Fruit fly (Drosophila melanogaster) ovary, adult (tissue): ENCODE measurements around the gene Muc26B.

Experiments
- CG17801 ChIP-seq: fragments of 200-800 bp; optimal IDR thresholded peaks from 2 replicates; lab custom pipeline; 2019; ENCODE audit warnings: missing biosample characterization, mild to moderate bottlenecking, missing genetic modification characterization, moderate library complexity; ENCODE audit not compliant: partially characterized antibody

Gene Muc26B

DNA sequence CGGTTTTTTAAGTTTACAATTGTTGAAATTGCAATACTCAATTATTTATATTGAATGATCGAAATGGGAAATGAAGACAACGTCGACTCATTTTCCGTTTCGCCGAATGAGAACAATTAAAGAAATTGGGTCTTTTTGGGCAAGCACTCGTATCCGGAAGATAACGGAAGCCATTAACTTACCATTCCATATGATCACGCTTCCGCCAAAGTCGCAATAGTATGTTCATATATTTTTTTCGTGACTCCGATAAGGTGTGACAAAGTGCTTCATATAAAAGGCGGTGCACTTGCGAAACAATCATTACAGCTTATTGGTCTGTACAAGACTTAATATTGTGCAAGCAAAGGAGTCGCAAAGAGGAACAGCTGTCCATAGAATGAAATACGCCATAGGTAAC is at the start of gene Muc26B:
Muc26B (plus strand) TSS at position 301 of the 400 bp plus-strand sequence.
- no peak for TF ChIP-seq CG17801 (GFP tag; lab: Kevin White, UChicago)

- TF ChIP-seq CG17801 (GFP tag; lab: Kevin White, UChicago): no peak
Measured at dm6 chr2L:6109313-6109847, 42.4 kb upstream of the Muc26B start.

- no peak for TF ChIP-seq CG17801 (GFP tag; lab: Kevin White, UChicago)
Measured at dm6 chr2L:6110781-6111180, 41.0 kb upstream of the Muc26B start.

dm6 chr2L:6118212-6118611 is 33.6 kb upstream of the Muc26B start, which contains the start of gene CG31642:
Gene CG31642 (plus strand): TSS chr2L:6118512.
- no peak for TF ChIP-seq CG17801 (GFP tag; lab: Kevin White, UChicago)

DNA sequence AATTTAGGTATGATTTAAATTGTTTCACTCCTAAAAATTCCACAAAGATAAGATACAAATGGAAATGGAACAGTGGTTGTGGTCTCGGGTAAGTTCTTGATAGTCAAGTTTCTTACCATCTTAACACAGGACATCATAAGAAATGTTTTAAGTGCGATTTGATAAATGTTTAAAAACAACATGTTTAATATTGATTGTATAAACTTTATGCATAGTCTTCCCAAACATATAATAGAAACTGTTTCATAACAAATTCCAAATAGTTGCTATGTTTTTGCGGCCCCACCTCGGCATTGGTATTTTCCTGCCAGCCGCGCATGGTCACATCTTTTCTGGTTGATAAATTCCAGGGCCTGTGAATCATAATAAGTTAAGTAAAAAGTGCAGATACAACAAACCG is 27.0 kb upstream of the Muc26B start, which contains the start of gene Arpc4:
Arpc4 (plus strand) TSS at position 318 of the 400 bp plus-strand sequence.
- peak; percentile 23 for TF ChIP-seq CG17801 (GFP tag; lab: Kevin White, UChicago)

DNA sequence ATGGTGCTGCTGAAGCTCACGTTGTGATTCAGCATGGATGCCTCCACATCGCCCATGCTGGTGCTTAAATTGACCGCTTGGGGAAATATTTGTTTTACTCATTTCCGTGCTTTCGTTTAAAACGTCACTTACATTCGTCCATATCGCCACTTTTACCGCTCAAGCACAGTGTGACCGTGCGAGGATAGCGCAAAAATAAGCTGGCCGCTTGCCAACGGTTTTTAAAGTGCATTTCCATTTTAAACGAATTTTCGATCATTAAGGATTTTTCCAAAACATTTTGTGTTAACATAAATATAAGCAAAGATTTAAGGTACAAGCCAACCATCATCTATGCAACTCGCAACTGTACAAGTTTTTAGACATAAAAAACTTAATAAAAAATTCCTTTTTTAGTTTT is 24.3 kb upstream of the Muc26B start, which contains the start of gene WDR79:
WDR79 (minus strand) TSS at position 298 of the 400 bp plus-strand sequence.
- no peak for TF ChIP-seq CG17801 (GFP tag; lab: Kevin White, UChicago)

- no peak for TF ChIP-seq CG17801 (GFP tag; lab: Kevin White, UChicago)
Measured at dm6 chr2L:6130522-6131073, 21.2 kb upstream of the Muc26B start, which contains the start of the genes B9d2, tctn and CG9222. Gene B9d2 (minus strand): TSS chr2L:6130651. Gene tctn (minus strand): TSS chr2L:6130651. Gene CG9222 (plus strand): TSS chr2L:6131023.

dm6 chr2L:6139082-6139481 is 12.7 kb upstream of the Muc26B start, which contains the start of gene CG13991:
Gene CG13991 (plus strand): TSS chr2L:6139382.
- TF ChIP-seq CG17801 (GFP tag; lab: Kevin White, UChicago): no peak

dm6 chr2L:6155041-6155440 is 3.3 kb downstream of the Muc26B start, which contains the start of gene CG31639:
Gene CG31639 (minus strand): TSS chr2L:6155141.
- no peak for TF ChIP-seq CG17801 (GFP tag; lab: Kevin White, UChicago)

DNA sequence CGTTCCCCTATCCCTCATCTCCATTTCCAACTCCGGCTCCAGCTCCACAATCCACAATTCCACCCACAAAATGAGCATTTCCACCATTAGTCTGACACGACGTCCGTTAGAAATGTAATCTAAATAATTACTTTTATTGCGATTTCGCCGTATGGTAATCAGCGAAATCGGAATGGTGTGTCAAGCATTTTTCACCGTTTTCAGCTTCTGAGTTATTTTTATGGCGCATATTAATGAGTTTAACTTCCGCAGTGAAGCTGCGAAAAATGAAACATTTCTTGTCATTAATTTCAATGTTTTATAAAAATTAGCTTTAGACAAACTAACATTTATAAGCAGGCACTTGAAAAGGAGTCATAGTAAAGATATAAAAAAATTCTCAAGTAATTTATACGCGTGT is 8.3 kb downstream of the Muc26B start, which contains the start of gene CG13989:
CG13989 (plus strand) TSS at position 301 of the 400 bp plus-strand sequence.
- no peak for TF ChIP-seq CG17801 (GFP tag; lab: Kevin White, UChicago)

DNA sequence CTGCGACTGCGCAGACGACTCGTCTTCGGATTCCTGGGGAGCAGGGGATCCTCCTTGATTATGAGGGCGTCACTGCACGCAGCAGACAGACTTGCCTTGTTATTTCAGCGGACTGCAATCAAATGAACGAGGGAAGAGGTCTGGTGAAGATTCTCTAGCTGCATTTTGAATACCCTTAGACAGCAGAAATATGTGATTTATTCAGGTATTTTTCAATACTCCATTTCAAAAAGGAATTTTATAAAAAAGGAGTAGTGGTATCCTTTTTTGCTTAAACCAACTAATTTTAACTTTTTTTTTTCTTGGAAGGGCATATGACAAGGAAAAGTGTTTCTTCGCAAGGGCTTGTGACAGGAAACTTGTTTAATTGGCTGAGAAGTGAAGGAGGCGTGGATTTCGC is 13.9 kb downstream of the Muc26B start:
- no peak for TF ChIP-seq CG17801 (GFP tag; lab: Kevin White, UChicago)

dm6 chr2L:6169119-6169518 is 17.4 kb downstream of the Muc26B start:
- no peak for TF ChIP-seq CG17801 (GFP tag; lab: Kevin White, UChicago)

DNA sequence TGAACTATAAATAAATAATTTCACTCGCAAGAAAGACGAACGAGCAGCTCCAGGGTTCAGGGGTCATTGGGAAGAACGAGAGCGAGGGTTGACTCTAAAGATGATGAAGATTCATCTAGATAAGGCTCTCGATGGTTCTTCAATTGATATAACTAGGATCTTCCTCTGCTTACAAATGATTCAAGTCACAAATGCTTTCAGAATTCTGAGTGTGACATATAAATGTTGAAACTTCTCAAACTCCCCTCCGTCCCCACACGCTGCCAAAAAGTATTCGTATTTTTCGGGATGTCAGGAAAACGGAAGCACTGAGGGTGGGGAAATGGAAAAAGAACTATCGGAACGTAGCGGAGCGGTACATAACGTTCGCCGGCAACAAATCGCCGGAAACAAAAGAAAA is 19.4 kb downstream of the Muc26B start:
- no peak for TF ChIP-seq CG17801 (GFP tag; lab: Kevin White, UChicago)

- TF ChIP-seq CG17801 (GFP tag; lab: Kevin White, UChicago): no peak
Measured at dm6 chr2L:6172996-6173395, 21.2 kb downstream of the Muc26B start.

dm6 chr2L:6176408-6176807 is 24.6 kb downstream of the Muc26B start:
- TF ChIP-seq CG17801 (GFP tag; lab: Kevin White, UChicago): no peak

DNA sequence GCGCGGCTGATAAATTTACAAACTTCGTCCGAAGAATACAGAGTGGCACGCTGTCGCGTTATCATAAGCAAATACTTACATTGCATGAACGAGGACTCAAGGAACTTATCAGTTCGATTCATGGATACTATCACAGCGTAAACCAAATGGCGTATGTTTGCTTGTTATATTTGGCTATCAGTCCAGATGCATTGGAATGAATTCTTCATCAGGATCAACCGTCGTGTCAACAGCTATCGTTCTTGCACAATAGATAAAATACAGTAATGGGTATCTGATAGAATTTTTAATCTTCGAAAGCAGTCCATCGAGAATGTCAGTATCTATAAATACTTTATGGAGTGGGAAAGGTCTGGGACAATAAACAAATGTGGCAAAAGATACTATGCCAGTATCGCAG is 25.4 kb downstream of the Muc26B start:
- TF ChIP-seq CG17801 (GFP tag; lab: Kevin White, UChicago): no peak
